Worm (Caenorhabditis elegans) whole organism, early embryonic: ENCODE data around the gene rog-1.

ENCODE experiments used
- B0310.2 ChIP-seq: sonication (generic microtip); optimal IDR thresholded peaks from 2 replicates; lab custom pipeline; 2016; ENCODE audit warnings: mild to moderate bottlenecking, missing genetic modification characterization, missing compliant biosample characterization
- aly-1 ChIP-seq: sonication (generic microtip); optimal IDR thresholded peaks from 2 replicates; lab custom pipeline; 2016; ENCODE audit warnings: missing genetic modification characterization, missing compliant biosample characterization
- ama-1 ChIP-seq: fragments of 150-350 bp; optimal IDR thresholded peaks from 2 replicates; lab custom pipeline; 2014
- ceh-13 ChIP-seq: fragments of 200-800 bp; sonication (Bioruptor generic); optimal IDR thresholded peaks from 2 replicates; lab custom pipeline; 2018; ENCODE audit warnings: mild to moderate bottlenecking, missing genetic modification characterization, missing compliant biosample characterization
- ceh-36 ChIP-seq: sonication (generic microtip); optimal IDR thresholded peaks from 2 replicates; lab custom pipeline; 2016; ENCODE audit warnings: missing genetic modification characterization, inconsistent platforms, missing compliant biosample characterization
- flt-1 ChIP-seq: fragments of 200-800 bp; sonication (Bioruptor generic); IDR thresholded peaks from 2 replicates; pipeline ENCODE4 v1.3.6; 2022; ENCODE audit warnings: missing genetic modification characterization, missing compliant biosample characterization

DNA sequence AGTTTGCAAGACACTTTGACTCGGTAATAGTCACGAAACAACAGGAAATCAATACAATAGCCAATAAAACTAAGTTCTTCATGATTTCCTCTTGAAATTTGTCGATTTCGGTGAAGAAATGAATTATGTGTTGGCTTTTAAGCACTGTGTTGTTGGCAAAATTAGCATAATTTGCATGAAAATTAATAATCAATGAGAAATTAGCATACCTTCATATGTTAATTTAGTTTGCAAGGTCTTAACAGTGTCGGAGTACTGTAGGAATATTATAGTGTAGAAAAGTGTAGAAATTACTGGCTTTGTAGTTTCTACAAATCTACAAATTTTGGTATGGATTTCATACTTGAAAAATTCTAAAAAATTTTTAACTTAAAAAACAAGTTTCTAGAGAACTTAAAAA lies 6.8 kb upstream of the rog-1 start, which contains the start of gene F54D12.9:
- TF ChIP-seq ama-1 (lab: Kevin White, UChicago): no peak
- TF ChIP-seq flt-1: no peak
- no peak for TF ChIP-seq aly-1
- no peak for TF ChIP-seq ceh-13 (GFP tag; lab: Kevin White, UChicago)
- no peak for TF ChIP-seq B0310.2 (tag; lab: Kevin White, UChicago)
- TF ChIP-seq ceh-36 (tag; lab: Kevin White, UChicago): no peak
